Fruit fly (Drosophila melanogaster) whole organism, embryonic: ENCODE data around the gene Tim8.

ENCODE experiments used
- CG10366 ChIP-seq: fragments of 200-800 bp; sonication (Bioruptor generic); IDR thresholded peaks from 2 replicates; pipeline ENCODE4 v1.3.6; 2022; ENCODE audit warnings: missing biosample characterization, missing genetic modification characterization
- CG10565 ChIP-seq: fragments of 200-800 bp; sonication (Bioruptor generic); optimal IDR thresholded peaks from 3 replicates; lab custom pipeline; 2016; ENCODE audit warnings: missing biosample characterization, mild to moderate bottlenecking, missing genetic modification characterization
- CG11560 ChIP-seq: fragments of 200-800 bp; sonication (Bioruptor generic); IDR thresholded peaks from 3 replicates; pipeline ENCODE4 v1.3.6; 2022; ENCODE audit warnings: missing biosample characterization, missing genetic modification characterization
- CG11695 ChIP-seq: fragments of 200-800 bp; sonication (Bioruptor generic); IDR thresholded peaks from 3 replicates; pipeline ENCODE4 v1.3.6; 2022; ENCODE audit warnings: missing biosample characterization, missing genetic modification characterization
- CG12236 ChIP-seq: fragments of 200-800 bp; sonication (Bioruptor generic); optimal IDR thresholded peaks from 2 replicates; lab custom pipeline; 2016; ENCODE audit warnings: missing biosample characterization, missing genetic modification characterization
- CG12769 ChIP-seq: fragments of 200-800 bp; sonication (Bioruptor generic); optimal IDR thresholded peaks from 2 replicates; lab custom pipeline; 2019; ENCODE audit warnings: missing biosample characterization, mild to moderate bottlenecking, missing genetic modification characterization, moderate library complexity
- CG14965 ChIP-seq: fragments of 200-800 bp; sonication (Bioruptor generic); optimal IDR thresholded peaks from 2 replicates; lab custom pipeline; 2016; ENCODE audit warnings: missing biosample characterization, missing genetic modification characterization, borderline replicate concordance
- CG1647 ChIP-seq: fragments of 200-800 bp; sonication (Bioruptor generic); optimal IDR thresholded peaks from 3 replicates; lab custom pipeline; 2016; ENCODE audit warnings: missing biosample characterization, missing genetic modification characterization
- CG18262 ChIP-seq: fragments of 200-800 bp; optimal IDR thresholded peaks from 3 replicates; lab custom pipeline; 2019; ENCODE audit warnings: missing biosample characterization, mild to moderate bottlenecking, missing genetic modification characterization, moderate library complexity
- CG18619 ChIP-seq: fragments of 200-800 bp; sonication (Bioruptor generic); optimal IDR thresholded peaks from 3 replicates; lab custom pipeline; 2017; ENCODE audit warnings: missing biosample characterization, mild to moderate bottlenecking, missing genetic modification characterization
- CG2712 ChIP-seq: fragments of 200-800 bp; optimal IDR thresholded peaks from 3 replicates; lab custom pipeline; 2019; ENCODE audit warnings: missing biosample characterization, mild to moderate bottlenecking, missing genetic modification characterization, moderate library complexity
- CG2875 ChIP-seq: fragments of 200-800 bp; sonication (Bioruptor generic); optimal IDR thresholded peaks from 2 replicates; lab custom pipeline; 2017; ENCODE audit warnings: missing biosample characterization, mild to moderate bottlenecking, missing genetic modification characterization, missing genetic modification reagents
- CG33557 ChIP-seq: fragments of 200-800 bp; sonication (Bioruptor generic); optimal IDR thresholded peaks from 2 replicates; lab custom pipeline; 2019; ENCODE audit warnings: missing biosample characterization, mild to moderate bottlenecking, missing genetic modification characterization, moderate library complexity
- CG7271 ChIP-seq: fragments of 200-800 bp; sonication (Bioruptor generic); optimal IDR thresholded peaks from 2 replicates; lab custom pipeline; 2018; ENCODE audit warnings: missing biosample characterization, mild to moderate bottlenecking, missing genetic modification characterization, moderate library complexity
- CG7357 ChIP-seq: fragments of 200-800 bp; sonication (Bioruptor generic); IDR thresholded peaks from 3 replicates; pipeline ENCODE4 v1.3.6; 2022; ENCODE audit warnings: missing biosample characterization, missing genetic modification characterization
- CG9797 ChIP-seq: fragments of 200-800 bp; sonication (Bioruptor generic); optimal IDR thresholded peaks from 3 replicates; lab custom pipeline; 2018; ENCODE audit warnings: missing biosample characterization, mild to moderate bottlenecking, missing genetic modification characterization
- CHES-1-like ChIP-seq: fragments of 200-800 bp; sonication (Bioruptor generic); optimal IDR thresholded peaks from 2 replicates; lab custom pipeline; 2016; ENCODE audit warnings: missing biosample characterization, missing genetic modification characterization
- E2f1 ChIP-seq: fragments of 200-800 bp; sonication (Bioruptor generic); IDR thresholded peaks from 2 replicates; pipeline ENCODE4 v1.3.6; 2022; ENCODE audit warnings: missing biosample characterization, missing genetic modification characterization
- E2f2 ChIP-seq: fragments of 200-800 bp; sonication (Bioruptor generic); IDR thresholded peaks from 2 replicates; pipeline ENCODE4 v1.3.6; 2022; ENCODE audit warnings: missing biosample characterization, missing genetic modification characterization
- Elba2 ChIP-seq: fragments of 200-800 bp; sonication (Bioruptor generic); optimal IDR thresholded peaks from 3 replicates; lab custom pipeline; 2016; ENCODE audit warnings: missing biosample characterization, missing genetic modification characterization
- Ets97D ChIP-seq: fragments of 200-800 bp; sonication (Bioruptor generic); optimal IDR thresholded peaks from 3 replicates; lab custom pipeline; 2016; ENCODE audit warnings: missing biosample characterization, missing genetic modification characterization
- Gsc ChIP-seq: fragments of 200-800 bp; sonication (Bioruptor generic); IDR thresholded peaks from 2 replicates; pipeline ENCODE4 v1.3.6; 2022; ENCODE audit warnings: missing biosample characterization, missing genetic modification characterization
- Hand ChIP-seq: fragments of 200-800 bp; sonication (Bioruptor generic); optimal IDR thresholded peaks from 2 replicates; lab custom pipeline; 2017; ENCODE audit warnings: mild to moderate bottlenecking, missing biosample characterization, missing genetic modification reagents, missing genetic modification characterization
- MBD-R2 ChIP-seq: fragments of 200-800 bp; sonication (Bioruptor generic); IDR thresholded peaks from 2 replicates; pipeline ENCODE4 v1.3.6; 2022; ENCODE audit warnings: missing biosample characterization, missing genetic modification characterization
- Mad ChIP-seq: fragments of 200-800 bp; sonication (Bioruptor generic); optimal IDR thresholded peaks from 2 replicates; lab custom pipeline; 2016; ENCODE audit warnings: missing biosample characterization, missing genetic modification characterization
- Mes4 ChIP-seq: fragments of 200-800 bp; sonication (Bioruptor generic); optimal IDR thresholded peaks from 2 replicates; lab custom pipeline; 2016; ENCODE audit warnings: missing biosample characterization, missing genetic modification characterization
- Nf-YC ChIP-seq: fragments of 200-800 bp; optimal IDR thresholded peaks from 3 replicates; lab custom pipeline; 2019; ENCODE audit warnings: missing biosample characterization, mild to moderate bottlenecking, missing genetic modification characterization, moderate library complexity
- Pdp1 ChIP-seq, 2 experiments: fragments of 200-800 bp; sonication (Bioruptor generic); optimal IDR thresholded peaks; 3 replicates each; lab custom pipeline; 2016; ENCODE audit warnings: missing biosample characterization in 2 of 2, missing genetic modification characterization in 2 of 2, mild to moderate bottlenecking in 1 of 2, moderate library complexity in 1 of 2
- Ravus ChIP-seq: fragments of 200-800 bp; sonication (Bioruptor generic); IDR thresholded peaks from 2 replicates; pipeline ENCODE4 v1.3.6; 2022; ENCODE audit warnings: missing biosample characterization, missing genetic modification characterization
- Scr ChIP-seq: fragments of 200-800 bp; sonication (Bioruptor generic); IDR thresholded peaks from 2 replicates; pipeline ENCODE4 v1.3.6; 2022; ENCODE audit warnings: missing biosample characterization, missing genetic modification characterization; ENCODE audit not compliant: partially characterized antibody
- Side ChIP-seq: fragments of 200-800 bp; sonication (Bioruptor generic); optimal IDR thresholded peaks from 2 replicates; lab custom pipeline; 2016; ENCODE audit warnings: missing biosample characterization, missing genetic modification characterization
- Sin3A ChIP-seq: fragments of >200 bp; optimal IDR thresholded peaks from 2 replicates; lab custom pipeline; 2018
- Sry-δ ChIP-seq: fragments of 200-800 bp; sonication (Bioruptor generic); optimal IDR thresholded peaks from 2 replicates; lab custom pipeline; 2016; ENCODE audit warnings: missing biosample characterization, missing genetic modification characterization
- Ssrp ChIP-seq: fragments of 200-800 bp; sonication (Bioruptor generic); optimal IDR thresholded peaks from 2 replicates; lab custom pipeline; 2018; ENCODE audit warnings: missing biosample characterization, mild to moderate bottlenecking, missing genetic modification characterization, moderate library complexity
- Stat92E ChIP-seq, 3 experiments: fragments of >200 bp in 2 of 3; fragments of 200-800 bp in 1 of 3; sonication (Bioruptor generic) in 1 of 3; optimal IDR thresholded peaks; 2 replicates each; lab custom pipeline; 2017 to 2019; ENCODE audit warnings: missing biosample characterization in 3 of 3, missing genetic modification characterization in 3 of 3, mild to moderate bottlenecking in 1 of 3, moderate library complexity in 1 of 3
- amos ChIP-seq: fragments of 200-800 bp; sonication (Bioruptor generic); IDR thresholded peaks from 2 replicates; pipeline ENCODE4 v1.3.6; 2022; ENCODE audit warnings: missing biosample characterization, missing genetic modification characterization; ENCODE audit not compliant: partially characterized antibody
- bab2 ChIP-seq: fragments of 200-800 bp; sonication (Bioruptor generic); optimal IDR thresholded peaks from 2 replicates; lab custom pipeline; 2016; ENCODE audit warnings: missing biosample characterization, missing genetic modification characterization
- bigmax ChIP-seq: fragments of 200-800 bp; sonication (Bioruptor generic); optimal IDR thresholded peaks from 2 replicates; lab custom pipeline; 2018; ENCODE audit warnings: missing biosample characterization, mild to moderate bottlenecking, missing genetic modification characterization
- bsh ChIP-seq, 2 experiments: fragments of 200-800 bp; sonication (Bioruptor generic); optimal IDR thresholded peaks; 2 replicates each; lab custom pipeline; 2017 to 2018; ENCODE audit warnings: mild to moderate bottlenecking in 2 of 2, missing biosample characterization in 2 of 2, missing genetic modification characterization in 2 of 2, moderate library complexity in 1 of 2
- da ChIP-seq: fragments of 200-800 bp; sonication (Bioruptor generic); optimal IDR thresholded peaks from 2 replicates; lab custom pipeline; 2016; ENCODE audit warnings: missing biosample characterization, missing genetic modification characterization
- fd96Cb ChIP-seq: fragments of 200-800 bp; sonication (Bioruptor generic); optimal IDR thresholded peaks from 2 replicates; lab custom pipeline; 2018; ENCODE audit warnings: missing biosample characterization, mild to moderate bottlenecking, missing genetic modification characterization, moderate library complexity
- gt ChIP-seq: fragments of 200-800 bp; sonication (Bioruptor generic); IDR thresholded peaks from 2 replicates; pipeline ENCODE4 v1.3.6; 2022; ENCODE audit warnings: missing biosample characterization, missing genetic modification characterization
- hb ChIP-seq: fragments of 200-800 bp; sonication (Bioruptor generic); IDR thresholded peaks from 3 replicates; pipeline ENCODE4 v1.3.6; 2022; ENCODE audit warnings: missing biosample characterization, missing genetic modification characterization; ENCODE audit not compliant: partially characterized antibody
- ind ChIP-seq: fragments of 200-800 bp; sonication (Bioruptor generic); optimal IDR thresholded peaks from 3 replicates; lab custom pipeline; 2016; ENCODE audit warnings: missing biosample characterization, missing genetic modification characterization
- org-1 ChIP-seq: fragments of 200-800 bp; sonication (Bioruptor generic); optimal IDR thresholded peaks from 2 replicates; lab custom pipeline; 2017; ENCODE audit warnings: missing biosample characterization, missing genetic modification characterization
- p53 ChIP-seq: fragments of 200-800 bp; sonication (Bioruptor generic); optimal IDR thresholded peaks from 2 replicates; lab custom pipeline; 2016; ENCODE audit warnings: missing biosample characterization, missing genetic modification characterization
- pan ChIP-seq, 4 experiments: fragments of >200 bp in 3 of 4; fragments of 200-800 bp in 1 of 4; sonication (Bioruptor generic) in 1 of 4; optimal IDR thresholded peaks in 3 of 4; IDR thresholded peaks in 1 of 4; 2 replicates each; pipeline versions ENCODE4 v1.3.6 to Lab custom; 2017 to 2022; ENCODE audit warnings: missing biosample characterization in 2 of 4, missing genetic modification characterization in 2 of 4, mixed read lengths in 1 of 4
- peb ChIP-seq: fragments of 200-800 bp; sonication (Bioruptor generic); IDR thresholded peaks from 2 replicates; pipeline ENCODE4 v1.3.6; 2022; ENCODE audit warnings: missing biosample characterization, missing genetic modification characterization
- pzg ChIP-seq: fragments of 200-800 bp; sonication (Bioruptor generic); optimal IDR thresholded peaks from 3 replicates; lab custom pipeline; 2018; ENCODE audit warnings: missing biosample characterization, mild to moderate bottlenecking, missing genetic modification characterization, moderate library complexity
- zen ChIP-seq: fragments of 200-800 bp; sonication (Bioruptor generic); optimal IDR thresholded peaks from 3 replicates; lab custom pipeline; 2018; ENCODE audit warnings: missing biosample characterization, mild to moderate bottlenecking, missing genetic modification characterization, moderate library complexity
- zfh2 ChIP-seq: fragments of 200-800 bp; sonication (Bioruptor generic); optimal IDR thresholded peaks from 2 replicates; lab custom pipeline; 2016; ENCODE audit warnings: missing biosample characterization, missing genetic modification characterization

Tim8 gene

DNA sequence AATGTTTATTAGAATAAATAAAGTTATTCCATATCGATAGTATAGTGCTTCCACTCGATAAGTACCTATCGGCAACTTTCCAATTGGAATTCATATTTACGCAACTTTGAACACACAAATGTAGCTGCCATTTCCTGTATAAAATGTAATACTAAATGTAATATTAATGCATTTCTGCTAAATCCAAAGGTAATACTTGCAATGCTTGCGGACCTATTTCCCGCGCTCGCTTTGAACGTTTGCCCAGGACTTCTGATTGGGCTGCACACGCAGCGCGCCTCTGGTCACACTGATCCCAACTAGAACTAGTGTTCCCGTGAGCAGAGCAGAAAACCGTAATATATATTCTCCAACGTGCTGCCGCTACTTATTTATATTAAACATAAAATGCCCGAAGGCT, 1.1 kb downstream of the Tim8 start, which contains the start of gene dlg1 (continued):
- peak; percentile 93 for TF ChIP-seq CG11560 (tag; lab: Robert Waterston, UW)
- no peak for TF ChIP-seq Mad (GFP tag; lab: Kevin White, UChicago)
- no peak for TF ChIP-seq zfh2
- TF ChIP-seq Stat92E (GFP tag; optimal IDR thresholded peaks at IDR 0.05; lab: Kevin White, UChicago), result no peak
- TF ChIP-seq E2f1 (GFP tag; lab: Robert Waterston, UW), result no peak
- TF ChIP-seq bab2 (GFP tag; lab: Kevin White, UChicago), result no peak
- TF ChIP-seq CG1647 (GFP tag; lab: Kevin White, UChicago), result no peak
- no peak for TF ChIP-seq org-1
- TF ChIP-seq CG10565 (GFP tag; lab: Kevin White, UChicago), result no peak
- TF ChIP-seq MBD-R2, result peak; percentile 56
- no peak for TF ChIP-seq Hand
- TF ChIP-seq Gsc, result no peak
- TF ChIP-seq Ssrp (tag; lab: Kevin White, UChicago), result no peak
- peak; percentile 57 for TF ChIP-seq Nf-YC
- no peak for TF ChIP-seq CG18262
- TF ChIP-seq Elba2, result peak; percentile 63
- no peak for TF ChIP-seq fd96Cb
- no peak for TF ChIP-seq CG11695 (GFP tag; lab: Robert Waterston, UW)
- peak; percentile 10 for TF ChIP-seq CG2712 (tag; lab: Kevin White, UChicago)
- peak; percentile 11 for TF ChIP-seq Ets97D (GFP tag; lab: Kevin White, UChicago)
- TF ChIP-seq CG10366 (GFP tag; lab: Robert Waterston, UW), result no peak
- no peak for TF ChIP-seq CG7271 (tag; lab: Kevin White, UChicago)
- no peak for TF ChIP-seq CG7357
- no peak for TF ChIP-seq CG14965 (GFP tag; lab: Kevin White, UChicago)
- no peak for TF ChIP-seq da (GFP tag; lab: Kevin White, UChicago)
- TF ChIP-seq E2f2, result peak; percentile 83
- peak; percentile 35 for TF ChIP-seq Sry-δ (GFP tag; lab: Kevin White, UChicago)
- TF ChIP-seq Sin3A (lab: Kevin White, UChicago), result peak; percentile 8
- no peak for TF ChIP-seq CG33557 (GFP tag; lab: Kevin White, UChicago)
- TF ChIP-seq pan (optimal IDR thresholded peaks at IDR 0.05; lab: Kevin White, UChicago), result no peak
- no peak for TF ChIP-seq pan (GFP tag; optimal IDR thresholded peaks at IDR 0.05 in 1 of 2, IDR thresholded peaks at IDR 0.05 in 1 of 2)
- no peak for TF ChIP-seq ind (GFP tag; lab: Kevin White, UChicago)
- no peak for TF ChIP-seq peb (GFP tag; lab: Robert Waterston, UW)
- peak; percentile 55 for TF ChIP-seq CG9797 (GFP tag; lab: Kevin White, UChicago)
- TF ChIP-seq p53, result no peak
- no peak for TF ChIP-seq CG12769
- no peak for TF ChIP-seq CG12236 (GFP tag; lab: Kevin White, UChicago)
- no peak for TF ChIP-seq CG18619 (GFP tag; lab: Kevin White, UChicago)
- peak; percentile 80 for TF ChIP-seq Scr (GFP tag; lab: Robert Waterston, UW)
- no peak for TF ChIP-seq Mes4 (GFP tag; lab: Kevin White, UChicago)
- TF ChIP-seq CHES-1-like, result no peak
- peak; percentile 50; the same call in 1 of the 2 replicates for TF ChIP-seq amos (GFP tag; lab: Robert Waterston, UW)
- no peak for TF ChIP-seq bsh (GFP tag; optimal IDR thresholded peaks at IDR 0.05; lab: Kevin White, UChicago)
- TF ChIP-seq pzg, result peak; percentile 55
- peak; percentile 53 for TF ChIP-seq bigmax (GFP tag; lab: Kevin White, UChicago)
- TF ChIP-seq CG2875 (GFP tag; lab: Kevin White, UChicago), result no peak
- no peak for TF ChIP-seq gt
- no peak for TF ChIP-seq Ravus (GFP tag; lab: Robert Waterston, UW)
- peak in 1 of 2 experiments; percentile 52 for TF ChIP-seq Pdp1 (GFP tag; optimal IDR thresholded peaks at IDR 0.05; lab: Kevin White, UChicago)
- TF ChIP-seq Side (GFP tag; lab: Kevin White, UChicago), result no peak
- TF ChIP-seq hb (GFP tag; lab: Robert Waterston, UW), result peak; percentile 63; the same call in 2 of the 3 replicates
- peak; percentile 11 for TF ChIP-seq zen (tag; lab: Kevin White, UChicago)
